Worm (Caenorhabditis elegans) whole organism, young adult: ENCODE results near the gene C07A9.10.

ENCODE experiments used
- B0035.1 ChIP-seq: sonication (generic microtip); optimal IDR thresholded peaks from 2 replicates; lab custom pipeline; 2016; ENCODE audit warnings: missing genetic modification characterization, mild to moderate bottlenecking, missing compliant biosample characterization, missing genotype, missing genetic modification reagents
- C06A6.2 ChIP-seq: fragments of 200-800 bp; sonication (Bioruptor generic); conservative IDR thresholded peaks from 2 replicates; pipeline ENCODE4 v1.3.6; 2022; ENCODE audit warnings: missing genetic modification characterization, missing compliant biosample characterization
- C17E4.6 ChIP-seq: fragments of 200-800 bp; sonication (Bioruptor generic); IDR thresholded peaks from 2 replicates; pipeline ENCODE4 v1.3.6; 2022; ENCODE audit warnings: missing genetic modification reagents, missing genetic modification characterization, missing compliant biosample characterization
- D2030.7 ChIP-seq: fragments of 200-800 bp; sonication (Bioruptor generic); IDR thresholded peaks from 2 replicates; pipeline ENCODE4 v1.3.6; 2022; ENCODE audit warnings: missing genetic modification reagents, missing genetic modification characterization, missing compliant biosample characterization
- F22D6.2 ChIP-seq: sonication (generic microtip); optimal IDR thresholded peaks from 2 replicates; lab custom pipeline; 2016; ENCODE audit warnings: mild to moderate bottlenecking, missing genetic modification characterization, missing compliant biosample characterization
- F57C9.4 ChIP-seq: sonication (generic microtip); optimal IDR thresholded peaks from 2 replicates; lab custom pipeline; 2017; ENCODE audit warnings: mild to moderate bottlenecking, missing genetic modification characterization, missing compliant biosample characterization
- T07F8.4 ChIP-seq: sonication (generic microtip); optimal IDR thresholded peaks from 2 replicates; lab custom pipeline; 2016; ENCODE audit warnings: mild to moderate bottlenecking, missing genetic modification characterization, moderate library complexity, missing compliant biosample characterization
- Y53G8AR.9 ChIP-seq: fragments of 200-800 bp; sonication (Bioruptor generic); conservative IDR thresholded peaks from 2 replicates; pipeline ENCODE4 v1.3.6; 2022; ENCODE audit warnings: missing genetic modification reagents, missing genetic modification characterization, missing compliant biosample characterization
- Y67H2A.10 ChIP-seq: fragments of 200-800 bp; sonication (Bioruptor generic); conservative IDR thresholded peaks from 2 replicates; pipeline ENCODE4 v1.3.6; 2022; ENCODE audit warnings: missing genetic modification reagents, missing genetic modification characterization, missing compliant biosample characterization
- Y79H2A.3 ChIP-seq: fragments of 200-800 bp; sonication (Bioruptor generic); conservative IDR thresholded peaks from 2 replicates; pipeline ENCODE4 v1.3.6; 2022; ENCODE audit warnings: missing genetic modification reagents, missing genetic modification characterization, missing compliant biosample characterization
- akir-1 ChIP-seq: fragments of 200-800 bp; sonication (Bioruptor generic); optimal IDR thresholded peaks from 2 replicates; lab custom pipeline; 2018; ENCODE audit warnings: mild to moderate bottlenecking, missing genetic modification characterization, moderate library complexity, missing compliant biosample characterization
- ama-1 ChIP-seq, 3 experiments: fragments of 150-350 bp in 1 of 3; sonication (generic microtip) in 2 of 3; optimal IDR thresholded peaks; 2 replicates each; lab custom pipeline; 2014 to 2018; ENCODE audit warnings: missing biosample characterization in 2 of 3, missing genetic modification characterization in 2 of 3, missing genetic modification reagents in 2 of 3
- attf-5 ChIP-seq: fragments of 200-800 bp; sonication (Bioruptor generic); optimal IDR thresholded peaks from 2 replicates; lab custom pipeline; 2018; ENCODE audit warnings: mild to moderate bottlenecking, missing genetic modification characterization, missing compliant biosample characterization
- cebp-2 ChIP-seq: fragments of 200-800 bp; sonication (Bioruptor generic); IDR thresholded peaks from 2 replicates; pipeline ENCODE4 v1.3.6; 2022; ENCODE audit warnings: missing genetic modification characterization, missing compliant biosample characterization
- ceh-27 ChIP-seq: fragments of 200-800 bp; sonication (Bioruptor generic); optimal IDR thresholded peaks from 2 replicates; lab custom pipeline; 2018; ENCODE audit warnings: mild to moderate bottlenecking, missing genetic modification characterization, moderate library complexity, missing compliant biosample characterization
- ceh-91 ChIP-seq: fragments of 200-800 bp; sonication (Bioruptor generic); IDR thresholded peaks from 2 replicates; pipeline ENCODE4 v1.3.6; 2022; ENCODE audit warnings: missing genetic modification reagents, missing genetic modification characterization, missing compliant biosample characterization
- die-1 ChIP-seq: sonication (generic microtip); optimal IDR thresholded peaks from 2 replicates; lab custom pipeline; 2016; ENCODE audit warnings: missing genotype, mild to moderate bottlenecking, missing genetic modification characterization, missing compliant biosample characterization
- dox-1 ChIP-seq: fragments of 200-800 bp; sonication (Bioruptor generic); IDR thresholded peaks from 2 replicates; pipeline ENCODE4 v1.3.6; 2022; ENCODE audit warnings: missing genetic modification reagents, missing genetic modification characterization, missing compliant biosample characterization
- dpff-1 ChIP-seq: sonication (generic microtip); optimal IDR thresholded peaks from 2 replicates; lab custom pipeline; 2017; ENCODE audit warnings: mild to moderate bottlenecking, missing genetic modification characterization, missing compliant biosample characterization
- efl-1 ChIP-seq: fragments of 150-350 bp; optimal IDR thresholded peaks from 2 replicates; lab custom pipeline; 2014; ENCODE audit warnings: missing biosample characterization, missing genetic modification reagents, missing genetic modification characterization
- ets-4 ChIP-seq: fragments of 200-800 bp; sonication (Bioruptor generic); optimal IDR thresholded peaks from 2 replicates; lab custom pipeline; 2018; ENCODE audit warnings: mild to moderate bottlenecking, missing genetic modification characterization, missing compliant biosample characterization
- fkh-3 ChIP-seq: sonication (generic microtip); optimal IDR thresholded peaks from 2 replicates; lab custom pipeline; 2016; ENCODE audit warnings: mild to moderate bottlenecking, missing genetic modification characterization, missing compliant biosample characterization
- hlh-26 ChIP-seq: fragments of 200-800 bp; sonication (Bioruptor generic); conservative IDR thresholded peaks from 2 replicates; pipeline ENCODE4 v1.3.6; 2022; ENCODE audit warnings: missing genetic modification reagents, missing genetic modification characterization, missing compliant biosample characterization
- hmg-20 ChIP-seq: fragments of 200-800 bp; sonication (Bioruptor generic); IDR thresholded peaks from 2 replicates; pipeline ENCODE4 v1.3.6; 2022; ENCODE audit warnings: missing genetic modification reagents, missing genetic modification characterization, missing compliant biosample characterization
- hsf-1 ChIP-seq: fragments of 200-800 bp; sonication (Bioruptor generic); IDR thresholded peaks from 2 replicates; pipeline ENCODE4 v1.3.6; 2022; ENCODE audit warnings: missing genetic modification reagents, missing genetic modification characterization, missing compliant biosample characterization
- lag-1 ChIP-seq: fragments of 200-800 bp; sonication (Bioruptor generic); IDR thresholded peaks from 2 replicates; pipeline ENCODE4 v1.3.6; 2022; ENCODE audit warnings: missing genetic modification reagents, missing genetic modification characterization, missing compliant biosample characterization
- let-526 ChIP-seq: fragments of 200-800 bp; sonication (Bioruptor generic); IDR thresholded peaks from 2 replicates; pipeline ENCODE4 v1.3.6; 2022; ENCODE audit warnings: missing genetic modification reagents, missing genetic modification characterization, missing compliant biosample characterization
- lin-26 ChIP-seq: fragments of 200-800 bp; sonication (Bioruptor generic); IDR thresholded peaks from 2 replicates; pipeline ENCODE4 v1.3.6; 2022; ENCODE audit warnings: missing genetic modification reagents, missing genetic modification characterization, missing compliant biosample characterization
- lin-54 ChIP-seq: fragments of 200-800 bp; sonication (Bioruptor generic); optimal IDR thresholded peaks from 2 replicates; lab custom pipeline; 2018; ENCODE audit warnings: mild to moderate bottlenecking, missing genetic modification characterization, missing compliant biosample characterization
- lsl-1 ChIP-seq: fragments of 200-800 bp; sonication (Bioruptor generic); optimal IDR thresholded peaks from 2 replicates; lab custom pipeline; 2018; ENCODE audit warnings: mild to moderate bottlenecking, missing genetic modification characterization, moderate library complexity, missing compliant biosample characterization
- madf-10 ChIP-seq: sonication (generic microtip); optimal IDR thresholded peaks from 2 replicates; lab custom pipeline; 2016; ENCODE audit warnings: mild to moderate bottlenecking, missing genetic modification characterization, missing compliant biosample characterization
- madf-3 ChIP-seq: fragments of 200-800 bp; sonication (Bioruptor generic); IDR thresholded peaks from 2 replicates; pipeline ENCODE4 v1.3.6; 2022; ENCODE audit warnings: missing genetic modification reagents, missing genetic modification characterization, missing compliant biosample characterization
- mel-28 ChIP-seq: sonication (generic microtip); optimal IDR thresholded peaks from 2 replicates; lab custom pipeline; 2016; ENCODE audit warnings: borderline replicate concordance, mild to moderate bottlenecking, missing genetic modification characterization, missing compliant biosample characterization
- mes-4 ChIP-seq: sonication (generic microtip); optimal IDR thresholded peaks from 2 replicates; lab custom pipeline; 2016; ENCODE audit warnings: missing genotype, missing genetic modification characterization, missing compliant biosample characterization
- nfya-2 ChIP-seq: fragments of 200-800 bp; sonication (Bioruptor generic); IDR thresholded peaks from 2 replicates; pipeline ENCODE4 v1.3.6; 2022; ENCODE audit warnings: missing genetic modification reagents, missing genetic modification characterization, missing compliant biosample characterization
- nhr-179 ChIP-seq: sonication (generic microtip); optimal IDR thresholded peaks from 2 replicates; lab custom pipeline; 2016; ENCODE audit warnings: mild to moderate bottlenecking, missing genetic modification characterization, missing compliant biosample characterization
- rpc-1 ChIP-seq, 2 experiments: fragments of 150-350 bp in 1 of 2; sonication (generic microtip) in 1 of 2; optimal IDR thresholded peaks; 2 replicates each; lab custom pipeline; 2014 to 2018; ENCODE audit warnings: missing biosample characterization in 1 of 2, missing genetic modification characterization in 1 of 2, missing genetic modification reagents in 1 of 2, missing genotype in 1 of 2
- sdz-38 ChIP-seq: sonication (generic microtip); optimal IDR thresholded peaks from 2 replicates; lab custom pipeline; 2016; ENCODE audit warnings: missing genotype, missing genetic modification characterization, missing compliant biosample characterization
- sea-2 ChIP-seq: fragments of 200-800 bp; sonication (Bioruptor generic); IDR thresholded peaks from 2 replicates; pipeline ENCODE4 v1.3.6; 2022; ENCODE audit warnings: missing genetic modification characterization, missing compliant biosample characterization
- snpc-1.3 ChIP-seq: sonication (generic microtip); optimal IDR thresholded peaks from 2 replicates; lab custom pipeline; 2017; ENCODE audit warnings: missing genetic modification characterization, mild to moderate bottlenecking, missing compliant biosample characterization, antibody characterized with exemption, moderate library complexity, missing genotype, missing genetic modification reagents; ENCODE audit not compliant: insufficient read depth
- snpc-4 ChIP-seq, 5 experiments: fragments of 150-350 bp in 1 of 5; sonication (generic microtip) in 4 of 5; optimal IDR thresholded peaks; 2 replicates each; lab custom pipeline; 2014 to 2018; ENCODE audit warnings: missing genetic modification characterization in 5 of 5, missing biosample characterization in 3 of 5, antibody characterized with exemption in 2 of 5, mild to moderate bottlenecking in 2 of 5, missing compliant biosample characterization in 2 of 5, missing genotype in 2 of 5, moderate library complexity in 2 of 5, missing genetic modification reagents in 1 of 5
- somi-1 ChIP-seq: fragments of 200-800 bp; sonication (Bioruptor generic); optimal IDR thresholded peaks from 2 replicates; lab custom pipeline; 2018; ENCODE audit warnings: mild to moderate bottlenecking, missing genetic modification characterization, missing compliant biosample characterization
- tbx-9 ChIP-seq: sonication (generic microtip); optimal IDR thresholded peaks from 2 replicates; lab custom pipeline; 2016; ENCODE audit warnings: borderline replicate concordance, missing genetic modification characterization, inconsistent platforms, missing compliant biosample characterization
- unc-130 ChIP-seq: sonication (generic microtip); optimal IDR thresholded peaks from 2 replicates; lab custom pipeline; 2016; ENCODE audit warnings: missing genetic modification reagents, missing genetic modification characterization, missing compliant biosample characterization
- xnd-1 ChIP-seq: sonication (generic microtip); optimal IDR thresholded peaks from 2 replicates; lab custom pipeline; 2016; ENCODE audit warnings: missing genotype, missing genetic modification reagents, missing genetic modification characterization, missing compliant biosample characterization

C07A9.10 gene

ce11 chrIII:9667591-9668265 is 18.1 kb downstream of the C07A9.10 start, which contains the start of gene C07A9.9 (continued):
- no peak for TF ChIP-seq ama-1 (optimal IDR thresholded peaks at IDR 0.05; lab: Kevin White, UChicago)
- no peak for TF ChIP-seq ama-1 (GFP tag; optimal IDR thresholded peaks at IDR 0.05; lab: Kevin White, UChicago)
- TF ChIP-seq fkh-3, result no peak
- no peak for TF ChIP-seq efl-1
- TF ChIP-seq ceh-91, result no peak
- TF ChIP-seq somi-1, result no peak
- no peak for TF ChIP-seq C06A6.2
- no peak for TF ChIP-seq sdz-38 (tag; lab: Kevin White, UChicago)
- no peak for TF ChIP-seq D2030.7 (GFP tag; lab: Robert Waterston, UW)
- no peak for TF ChIP-seq lin-54 (GFP tag; lab: Kevin White, UChicago)
- TF ChIP-seq lin-26 (GFP tag; lab: Robert Waterston, UW), result no peak
- TF ChIP-seq Y79H2A.3, result no peak
- no peak for TF ChIP-seq C17E4.6
- TF ChIP-seq unc-130 (GFP tag; lab: Kevin White, UChicago), result no peak
- TF ChIP-seq nfya-2 (GFP tag; lab: Robert Waterston, UW), result no peak
- no peak for TF ChIP-seq madf-10
- peak; percentile 49 for TF ChIP-seq die-1 (tag; lab: Kevin White, UChicago)
- no peak for TF ChIP-seq lag-1 (GFP tag; lab: Robert Waterston, UW)
- no peak for TF ChIP-seq cebp-2 (GFP tag; lab: Robert Waterston, UW)
- TF ChIP-seq dpff-1 (tag; lab: Kevin White, UChicago), result no peak
- no peak for TF ChIP-seq F22D6.2
- TF ChIP-seq rpc-1 (optimal IDR thresholded peaks at IDR 0.05; lab: Kevin White, UChicago), result no peak
- TF ChIP-seq rpc-1 (tag; optimal IDR thresholded peaks at IDR 0.05; lab: Kevin White, UChicago), result no peak
- no peak for TF ChIP-seq hmg-20 (GFP tag; lab: Robert Waterston, UW)
- TF ChIP-seq Y67H2A.10 (GFP tag; lab: Robert Waterston, UW), result no peak
- TF ChIP-seq ets-4 (GFP tag; lab: Kevin White, UChicago), result peak; percentile 78
- TF ChIP-seq attf-5, result peak; percentile 56
- TF ChIP-seq snpc-4 (GFP tag; optimal IDR thresholded peaks at IDR 0.05; lab: Kevin White, UChicago), result no peak
- TF ChIP-seq snpc-4 (tag; optimal IDR thresholded peaks at IDR 0.05; lab: Kevin White, UChicago), result peak in 2 of 4 experiments; percentile 23 to 35
- TF ChIP-seq B0035.1 (tag; lab: Kevin White, UChicago), result no peak
- TF ChIP-seq nhr-179 (tag; lab: Kevin White, UChicago), result no peak
- no peak; the same call in 1 of the 2 replicates for TF ChIP-seq dox-1 (GFP tag; lab: Robert Waterston, UW)
- no peak for TF ChIP-seq T07F8.4 (tag; lab: Kevin White, UChicago)
- no peak for TF ChIP-seq xnd-1
- TF ChIP-seq sea-2 (GFP tag; lab: Robert Waterston, UW), result no peak
- no peak for TF ChIP-seq lsl-1
- TF ChIP-seq F57C9.4 (tag; lab: Kevin White, UChicago), result no peak
- TF ChIP-seq tbx-9 (tag; lab: Kevin White, UChicago), result no peak
- no peak for TF ChIP-seq let-526 (GFP tag; lab: Robert Waterston, UW)
- TF ChIP-seq Y53G8AR.9 (GFP tag; lab: Robert Waterston, UW), result no peak
- no peak for TF ChIP-seq hlh-26 (GFP tag; lab: Robert Waterston, UW)
- TF ChIP-seq snpc-1.3 (tag; lab: Kevin White, UChicago), result no peak
- TF ChIP-seq hsf-1 (GFP tag; lab: Robert Waterston, UW), result no peak
- TF ChIP-seq madf-3, result no peak
- TF ChIP-seq mes-4 (tag; lab: Kevin White, UChicago), result no peak
- TF ChIP-seq akir-1 (GFP tag; lab: Kevin White, UChicago), result no peak
- TF ChIP-seq mel-28 (tag; lab: Kevin White, UChicago), result no peak
- peak; percentile 56 for TF ChIP-seq ceh-27 (GFP tag; lab: Kevin White, UChicago)
- TF ChIP-seq, all 124 proteins: peak for 23
